Fruit fly (Drosophila melanogaster) whole organism: ENCODE data around the gene side-III.

Experiments
- CG8478 ChIP-seq: fragments of >200 bp; optimal IDR thresholded peaks from 2 replicates; lab custom pipeline; 2018; ENCODE audit warnings: inconsistent platforms
- Dll ChIP-seq: fragments of >200 bp; optimal IDR thresholded peaks from 2 replicates; lab custom pipeline; 2017
- pan ChIP-seq: fragments of >200 bp; optimal IDR thresholded peaks from 2 replicates; lab custom pipeline; 2017
- usp ChIP-seq: fragments of >200 bp; optimal IDR thresholded peaks from 2 replicates; lab custom pipeline; 2017; ENCODE audit warnings: missing biosample characterization, missing genetic modification characterization, mixed read lengths

dm6 chr3R:5877367-5877766 lies 82.0 kb downstream of the side-III start:
- TF ChIP-seq CG8478 = no peak
- TF ChIP-seq pan = no peak
- no peak for TF ChIP-seq usp (GFP tag; lab: Kevin White, UChicago)
- no peak for TF ChIP-seq Dll (lab: Kevin White, UChicago)
